Worm (Caenorhabditis elegans): ENCODE results near the gene fipr-9.

The fipr-9 gene

DNA sequence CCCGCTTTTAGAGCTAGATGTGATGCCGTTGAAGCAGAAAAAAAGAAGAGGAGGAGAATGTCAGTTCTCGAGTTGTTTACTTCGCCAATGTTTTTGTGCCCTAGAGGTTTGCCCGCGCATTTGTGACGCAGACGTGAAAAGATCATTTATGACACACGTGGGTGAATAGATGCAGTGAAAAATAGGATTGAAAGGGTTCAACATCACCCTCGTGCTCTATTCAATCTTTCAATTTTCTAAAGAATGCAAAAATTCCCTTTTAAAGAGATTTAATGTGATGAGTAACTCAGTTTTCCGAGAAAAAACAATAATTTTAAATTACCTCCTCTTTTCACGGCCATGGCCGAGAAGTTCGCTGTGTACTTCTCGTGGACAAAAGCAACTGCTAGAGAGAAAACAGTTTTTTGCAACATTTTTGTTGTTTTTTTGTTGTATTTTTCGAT is 25.0 kb downstream of the fipr-9 start (continued):
- TF ChIP-seq lin-13 (GFP tag; optimal IDR thresholded peaks at IDR 0.05) (peak; percentile 13), ceh-63 (GFP tag; optimal IDR thresholded peaks at IDR 0.05) (no peak), ceh-88 (GFP tag; IDR thresholded peaks at IDR 0.05) (0 out of 2 replicates have a peak, but pooled peaks have one; percentile 48), elt-2 (tag; optimal IDR thresholded peaks at IDR 0.05) (no peak), ztf-11 (tag; optimal IDR thresholded peaks at IDR 0.05) (no peak), fkh-4 (tag; optimal IDR thresholded peaks at IDR 0.05; ENCODE audit: borderline replicate concordance) (peak; percentile 55), lin-14 (GFP tag; optimal IDR thresholded peaks at IDR 0.05) (peak; percentile 94), pag-3 (tag; optimal IDR thresholded peaks at IDR 0.05; ENCODE audit: borderline replicate concordance, insufficient read depth) (no peak), jun-1 (tag; optimal IDR thresholded peaks at IDR 0.05) (no peak), lir-3 (tag; optimal IDR thresholded peaks at IDR 0.05; ENCODE audit: poor library complexity) (peak; percentile 21), mab-9 (GFP tag; IDR thresholded peaks at IDR 0.05) (0 out of 2 replicates have a peak, but pooled peaks have one; percentile 51), ceh-8 (GFP tag; optimal IDR thresholded peaks at IDR 0.05) (peak; percentile 28), mep-1 (tag; optimal IDR thresholded peaks at IDR 0.05) (peak; percentile 44), nhr-71 (tag; optimal IDR thresholded peaks at IDR 0.05) (peak; percentile 84), swsn-7 (tag; optimal IDR thresholded peaks at IDR 0.05) (peak; percentile 42), Y116A8C.19 (tag; optimal IDR thresholded peaks at IDR 0.05; ENCODE audit: borderline replicate concordance) (no peak), xbp-1 (tag; optimal IDR thresholded peaks at IDR 0.05) (peak; percentile 34), ztf-4 (tag; optimal IDR thresholded peaks at IDR 0.05) (peak; percentile 41), lin-35 (GFP tag; optimal IDR thresholded peaks at IDR 0.05) (peak; percentile 55 to 66), zip-4 (GFP tag; optimal IDR thresholded peaks at IDR 0.05) (no peak), sptf-1 (tag; optimal IDR thresholded peaks at IDR 0.05) (no peak), ceh-82 (tag; optimal IDR thresholded peaks at IDR 0.05) (peak in 2 of 3 experiments; percentile 20 to 26), lsy-2 (tag; optimal IDR thresholded peaks at IDR 0.05) (peak; percentile 53 to 57), nhr-90 (tag; optimal IDR thresholded peaks at IDR 0.05; ENCODE audit: poor library complexity) (no peak), sup-37 (GFP tag; optimal IDR thresholded peaks at IDR 0.05) (no peak)

ce11 chrV:10246967-10247366 is 25.5 kb downstream of the fipr-9 start:
- no peak for TF ChIP-seq grh-1 (GFP tag; IDR thresholded peaks at IDR 0.05)
- peak; percentile 22 for TF ChIP-seq lin-14 (GFP tag; optimal IDR thresholded peaks at IDR 0.05)
- TF ChIP-seq ceh-90 (tag; optimal IDR thresholded peaks at IDR 0.05): no peak
- TF ChIP-seq aha-1 (tag; optimal IDR thresholded peaks at IDR 0.05): no peak
- TF ChIP-seq efl-1 (optimal IDR thresholded peaks at IDR 0.05): no peak
- TF ChIP-seq efl-1 (GFP tag; optimal IDR thresholded peaks at IDR 0.05 in 1 of 2): no peak
- no peak for TF ChIP-seq unc-62 (GFP tag; optimal IDR thresholded peaks at IDR 0.05)
- TF ChIP-seq lin-13 (GFP tag; optimal IDR thresholded peaks at IDR 0.05): no peak
- no peak for TF ChIP-seq nhr-90 (tag; optimal IDR thresholded peaks at IDR 0.05; ENCODE audit: poor library complexity)
- peak; percentile 38 for TF ChIP-seq nhr-19 (GFP tag; conservative IDR thresholded peaks at IDR 0.05)
- TF ChIP-seq rnt-1 (tag; optimal IDR thresholded peaks at IDR 0.05): peak; percentile 37
- TF ChIP-seq blmp-1 (tag; optimal IDR thresholded peaks at IDR 0.05): peak; percentile 8
- TF ChIP-seq mdl-1 (tag; optimal IDR thresholded peaks at IDR 0.05): peak in 1 of 2 experiments; percentile 17
- TF ChIP-seq nhr-71 (tag; optimal IDR thresholded peaks at IDR 0.05): no peak
- TF ChIP-seq pqm-1 (tag; optimal IDR thresholded peaks at IDR 0.05): no peak

DNA sequence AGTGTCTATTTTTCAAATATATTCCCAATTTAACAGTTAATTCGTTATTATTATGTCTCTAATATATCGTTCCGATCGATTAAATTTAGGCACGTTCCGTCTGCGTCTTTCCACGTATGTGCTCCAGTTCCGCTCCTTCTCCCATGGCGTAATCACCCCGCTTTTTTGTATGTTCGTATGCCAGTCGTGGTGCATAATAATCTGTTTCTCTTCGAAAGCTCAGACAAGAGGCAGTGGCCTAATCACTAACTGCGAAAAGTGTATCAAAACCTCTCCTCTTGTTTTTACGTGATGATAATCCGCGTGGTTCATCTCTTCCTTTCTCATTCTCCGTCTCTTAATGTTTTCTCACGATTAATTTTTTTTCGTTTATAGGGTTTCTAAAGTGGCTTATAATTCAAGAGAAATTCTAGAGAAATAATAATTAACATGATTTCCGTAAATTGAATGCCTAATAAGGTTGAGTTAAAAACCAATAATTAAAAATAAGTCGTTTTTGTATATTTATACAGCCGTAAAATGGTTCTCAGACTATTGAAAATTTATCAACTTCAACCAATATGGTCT is 26.3 kb downstream of the fipr-9 start:
- TF ChIP-seq nhr-47 (tag; optimal IDR thresholded peaks at IDR 0.05) (peak; percentile 31), nhr-84 (tag; optimal IDR thresholded peaks at IDR 0.05) (no peak), lin-14 (GFP tag; optimal IDR thresholded peaks at IDR 0.05) (peak; percentile 58), dsc-1 (tag; optimal IDR thresholded peaks at IDR 0.05) (peak; percentile 69), nhr-71 (tag; optimal IDR thresholded peaks at IDR 0.05) (peak; percentile 18), nhr-28 (tag; optimal IDR thresholded peaks at IDR 0.05) (no peak), pax-3 (tag; optimal IDR thresholded peaks at IDR 0.05) (peak; percentile 17), egl-27 (tag; optimal IDR thresholded peaks at IDR 0.05) (no peak), fkh-8 (tag; optimal IDR thresholded peaks at IDR 0.05) (peak; percentile 46), jun-1 (tag; optimal IDR thresholded peaks at IDR 0.05) (no peak), ceh-8 (GFP tag; optimal IDR thresholded peaks at IDR 0.05) (peak; percentile 58)

All from whole organism, L1 larva.